Fruit fly (Drosophila melanogaster): ENCODE measurements around the gene stx.

DNA sequence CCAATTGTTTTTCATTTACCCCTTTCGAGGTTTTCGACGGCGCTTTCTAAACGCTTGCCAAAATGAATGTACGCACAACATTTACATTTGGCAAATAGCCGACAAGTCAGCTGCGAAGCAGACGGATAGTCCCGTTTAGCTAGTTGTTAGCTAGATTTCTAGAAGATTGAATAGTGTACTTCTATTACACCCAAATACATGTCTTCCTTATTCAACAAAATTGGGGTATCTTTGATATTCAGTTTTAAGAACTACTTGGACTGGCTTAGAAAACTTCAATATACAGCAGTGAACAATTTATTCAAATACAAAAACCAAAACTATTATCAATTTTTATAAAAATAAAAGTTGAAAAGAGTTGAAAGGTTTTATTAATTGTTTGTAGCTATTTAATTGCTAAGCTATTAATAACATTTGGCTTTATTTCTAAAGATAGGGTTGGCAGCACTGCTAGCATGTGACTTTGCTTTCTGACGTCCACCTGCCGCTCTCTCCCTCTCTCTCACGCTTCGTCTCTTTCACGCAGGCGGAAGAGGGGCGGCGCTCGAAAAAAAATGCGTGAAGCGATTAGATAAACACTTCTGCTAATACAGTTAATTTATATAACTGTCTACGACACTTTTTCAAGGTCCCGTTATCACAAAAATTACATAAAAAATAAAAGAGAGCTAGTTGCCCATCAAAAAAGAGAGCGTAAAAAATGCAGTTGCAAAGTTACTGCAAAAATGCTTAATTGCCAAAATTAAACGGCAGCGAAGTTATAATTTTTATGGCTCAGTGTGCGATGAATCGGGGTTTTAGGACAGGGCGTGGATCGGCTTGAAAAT is 40.3 kb upstream of the stx start:
- no peak for TF ChIP-seq pdm3 (GFP tag; optimal IDR thresholded peaks at IDR 0.05)
- TF ChIP-seq dsx (GFP tag; optimal IDR thresholded peaks at IDR 0.05; ENCODE audit: poor library complexity, severe bottlenecking) = no peak
- TF ChIP-seq OdsH (GFP tag; optimal IDR thresholded peaks at IDR 0.05) = peak; percentile 20
- TF ChIP-seq Met (GFP tag; optimal IDR thresholded peaks at IDR 0.05) = no peak
- no peak for TF ChIP-seq Lpt (GFP tag; optimal IDR thresholded peaks at IDR 0.05)
- TF ChIP-seq Hr4 (GFP tag; optimal IDR thresholded peaks at IDR 0.05) = peak; percentile 13
